Worm (Caenorhabditis elegans): ENCODE measurements around the gene R102.10.

R102.10 gene

ce11 chrIV:10699000-10699399, 6.3 kb upstream of the R102.10 start:
- TF ChIP-seq unc-30 (tag; optimal IDR thresholded peaks at IDR 0.05) (no peak), nhr-90 (tag; optimal IDR thresholded peaks at IDR 0.05; ENCODE audit: poor library complexity) (no peak), ztf-4 (tag; optimal IDR thresholded peaks at IDR 0.05) (no peak), zag-1 (tag; optimal IDR thresholded peaks at IDR 0.05) (no peak), ama-1 (optimal IDR thresholded peaks at IDR 0.05) (no peak), efl-3 (GFP tag; optimal IDR thresholded peaks at IDR 0.05) (no peak), lin-14 (GFP tag; optimal IDR thresholded peaks at IDR 0.05) (no peak), swsn-7 (tag; optimal IDR thresholded peaks at IDR 0.05) (no peak), fkh-10 (GFP tag; optimal IDR thresholded peaks at IDR 0.05) (no peak), nhr-77 (tag; optimal IDR thresholded peaks at IDR 0.05) (no peak)

DNA sequence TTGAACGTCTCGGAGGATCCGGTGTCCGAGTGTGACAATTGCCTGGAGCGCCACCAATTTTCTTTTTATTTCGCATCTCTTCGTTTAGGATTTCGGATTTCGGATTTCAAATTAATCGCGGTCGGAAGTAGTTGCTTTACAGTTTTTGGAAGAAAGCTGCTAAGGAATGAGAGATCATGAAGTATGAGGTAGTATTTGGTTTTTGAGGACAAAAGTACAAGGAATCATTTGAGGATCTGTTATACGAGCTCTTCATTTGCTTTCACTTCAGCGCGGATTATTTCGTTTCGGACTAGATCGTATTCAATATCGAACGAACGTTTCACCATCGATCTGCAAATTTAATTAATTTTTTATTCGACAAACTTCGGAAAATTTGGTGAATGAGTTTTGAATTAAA, 5.6 kb upstream of the R102.10 start, which contains the start of gene R102.11:
R102.11 (minus strand) TSS at position 101 of the 400 bp plus-strand sequence.
- TF ChIP-seq unc-98 (GFP tag; IDR thresholded peaks at IDR 0.05) (no peak), ceh-88 (GFP tag; IDR thresholded peaks at IDR 0.05) (no peak), tlp-1 (tag; optimal IDR thresholded peaks at IDR 0.05) (no peak), irx-1 (tag; optimal IDR thresholded peaks at IDR 0.05) (no peak), sptf-1 (tag; optimal IDR thresholded peaks at IDR 0.05) (no peak), mef-2 (tag; optimal IDR thresholded peaks at IDR 0.05) (no peak), nhr-84 (tag; optimal IDR thresholded peaks at IDR 0.05) (no peak), nhr-47 (tag; optimal IDR thresholded peaks at IDR 0.05) (no peak), unc-130 (tag; optimal IDR thresholded peaks at IDR 0.05) (no peak), pag-3 (tag; optimal IDR thresholded peaks at IDR 0.05; ENCODE audit: borderline replicate concordance, insufficient read depth) (no peak), skn-1 (tag; optimal IDR thresholded peaks at IDR 0.05) (no peak), hlh-17 (GFP tag; optimal IDR thresholded peaks at IDR 0.05; ENCODE audit: borderline replicate concordance) (no peak), sup-37 (GFP tag; optimal IDR thresholded peaks at IDR 0.05) (no peak), elt-3 (tag; optimal IDR thresholded peaks at IDR 0.05) (no peak)

DNA sequence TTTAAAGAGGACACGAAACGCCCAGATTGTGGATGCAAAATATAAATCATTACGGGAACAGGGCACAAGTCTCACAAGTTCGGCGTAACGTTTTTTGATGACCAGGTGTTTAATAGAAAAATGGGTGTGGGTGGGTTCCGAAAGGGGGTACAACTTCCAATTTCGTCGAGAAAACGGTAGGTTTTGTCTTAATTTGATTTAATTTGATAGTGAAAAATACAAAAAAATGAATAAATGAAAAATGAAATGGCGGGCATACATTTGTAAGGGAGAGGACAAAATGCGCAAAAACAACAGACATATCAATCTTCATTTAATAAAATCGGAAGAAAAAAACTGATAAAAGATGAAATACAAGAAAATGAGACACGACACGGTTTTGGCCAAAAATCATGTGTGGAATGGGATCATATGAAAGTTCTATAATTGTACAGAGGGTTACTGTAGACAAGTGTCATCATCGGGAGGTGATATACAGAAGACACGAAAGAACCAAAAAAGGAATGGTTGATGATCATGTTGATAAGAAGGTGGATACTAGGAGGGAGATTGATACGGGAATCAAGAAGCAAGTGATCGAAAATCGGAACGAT, 3.3 kb upstream of the R102.10 start:
- TF ChIP-seq Y116A8C.19 (tag; optimal IDR thresholded peaks at IDR 0.05; ENCODE audit: borderline replicate concordance) (no peak), mef-2 (tag; optimal IDR thresholded peaks at IDR 0.05) (no peak), nhr-12 (tag; optimal IDR thresholded peaks at IDR 0.05) (no peak), egl-13 (tag; optimal IDR thresholded peaks at IDR 0.05) (no peak), isw-1 (GFP tag; IDR thresholded peaks at IDR 0.05) (no peak), hlh-17 (GFP tag; optimal IDR thresholded peaks at IDR 0.05; ENCODE audit: borderline replicate concordance) (no peak), nhr-28 (tag; optimal IDR thresholded peaks at IDR 0.05) (no peak), nhr-84 (tag; optimal IDR thresholded peaks at IDR 0.05) (no peak), fkh-4 (tag; optimal IDR thresholded peaks at IDR 0.05; ENCODE audit: borderline replicate concordance) (no peak), blmp-1 (tag; optimal IDR thresholded peaks at IDR 0.05) (peak; percentile 61), nhr-20 (tag; optimal IDR thresholded peaks at IDR 0.05) (peak; percentile 58), ces-1 (GFP tag; optimal IDR thresholded peaks at IDR 0.05) (no peak), C34B4.2 (tag; optimal IDR thresholded peaks at IDR 0.05) (no peak), snpc-4 (tag; optimal IDR thresholded peaks at IDR 0.05) (no peak), ztf-11 (tag; optimal IDR thresholded peaks at IDR 0.05) (no peak), ceh-8 (GFP tag; optimal IDR thresholded peaks at IDR 0.05) (no peak), mab-9 (GFP tag; IDR thresholded peaks at IDR 0.05) (no peak), alr-1 (tag; optimal IDR thresholded peaks at IDR 0.05; ENCODE audit: borderline replicate concordance) (no peak), dsc-1 (tag; optimal IDR thresholded peaks at IDR 0.05) (no peak), nhr-11 (tag; optimal IDR thresholded peaks at IDR 0.05) (no peak), tbx-2 (tag; optimal IDR thresholded peaks at IDR 0.05) (peak; percentile 36), nhr-85 (tag) (peak; percentile 88), lin-14 (GFP tag; optimal IDR thresholded peaks at IDR 0.05) (peak; percentile 55), pax-3 (tag; optimal IDR thresholded peaks at IDR 0.05) (no peak), snu-23 (GFP tag; optimal IDR thresholded peaks at IDR 0.05) (peak; percentile 37), lin-13 (GFP tag; optimal IDR thresholded peaks at IDR 0.05) (no peak), unc-86 (tag; optimal IDR thresholded peaks at IDR 0.05) (no peak), skn-1 (tag; optimal IDR thresholded peaks at IDR 0.05) (no peak), elt-3 (tag; optimal IDR thresholded peaks at IDR 0.05) (peak in 2 of 6 experiments; percentile 45 to 78), ceh-82 (tag; optimal IDR thresholded peaks at IDR 0.05) (no peak), tlp-1 (tag; optimal IDR thresholded peaks at IDR 0.05) (no peak), efl-1 (optimal IDR thresholded peaks at IDR 0.05) (no peak), efl-1 (GFP tag; optimal IDR thresholded peaks at IDR 0.05 in 1 of 2) (peak in 1 of 2 experiments; percentile 51)
